Worm (Caenorhabditis elegans) whole organism, late embryonic: ENCODE results near the gene F21F8.5.

Source experiments
- ceh-14 ChIP-seq: sonication (generic microtip); optimal IDR thresholded peaks from 2 replicates; lab custom pipeline; 2016; ENCODE audit warnings: missing genotype, missing genetic modification characterization, missing compliant biosample characterization
- ets-4 ChIP-seq: sonication (generic microtip); optimal IDR thresholded peaks from 2 replicates; lab custom pipeline; 2016; ENCODE audit warnings: missing genetic modification characterization, missing compliant biosample characterization
- fkh-10 ChIP-seq: fragments of 150-350 bp; optimal IDR thresholded peaks from 2 replicates; lab custom pipeline; 2014; ENCODE audit warnings: missing biosample characterization, missing genetic modification reagents, missing genetic modification characterization
- hlh-30 ChIP-seq: sonication (generic microtip); optimal IDR thresholded peaks from 2 replicates; lab custom pipeline; 2017; ENCODE audit warnings: antibody characterized with exemption, missing genetic modification characterization, missing compliant biosample characterization; ENCODE audit not compliant: insufficient read depth
- madf-2 ChIP-seq: sonication (generic microtip); optimal IDR thresholded peaks from 2 replicates; lab custom pipeline; 2017; ENCODE audit warnings: missing genetic modification characterization, missing compliant biosample characterization
- mec-3 ChIP-seq: sonication (generic microtip); optimal IDR thresholded peaks from 2 replicates; lab custom pipeline; 2016; ENCODE audit warnings: borderline replicate concordance, missing genetic modification characterization, missing compliant biosample characterization
- nfya-1 ChIP-seq: sonication (generic microtip); optimal IDR thresholded peaks from 2 replicates; lab custom pipeline; 2017; ENCODE audit warnings: missing genetic modification characterization, mild to moderate bottlenecking, missing compliant biosample characterization, antibody characterized with exemption, moderate library complexity
- nhr-11 ChIP-seq: fragments of 150-350 bp; optimal IDR thresholded peaks from 2 replicates; lab custom pipeline; 2014; ENCODE audit warnings: missing biosample characterization, missing genetic modification characterization
- pqm-1 ChIP-seq: sonication (generic microtip); optimal IDR thresholded peaks from 2 replicates; lab custom pipeline; 2016; ENCODE audit warnings: missing genetic modification characterization, missing compliant biosample characterization
- ztf-16 ChIP-seq: sonication (generic microtip); optimal IDR thresholded peaks from 2 replicates; lab custom pipeline; 2017; ENCODE audit warnings: missing genetic modification characterization, missing compliant biosample characterization

ce11 chrV:8278830-8279229 is 12.7 kb upstream of the F21F8.5 start, which contains the start of gene str-136:
- TF ChIP-seq mec-3 (tag; lab: Kevin White, UChicago) (no peak), fkh-10 (no peak), ets-4 (tag; lab: Kevin White, UChicago) (no peak), ztf-16 (tag; lab: Kevin White, UChicago) (no peak), nfya-1 (no peak), hlh-30 (tag; lab: Kevin White, UChicago) (no peak), pqm-1 (tag; lab: Kevin White, UChicago) (no peak), nhr-11 (tag; lab: Kevin White, UChicago) (no peak), madf-2 (no peak), ceh-14 (tag; lab: Kevin White, UChicago) (no peak)
